Fruit fly (Drosophila melanogaster) Kc167 (cell line): Measurements from ENCODE around the gene P5cr.

Source experiments
- Myc ChIP-seq: fragments of >200 bp; optimal IDR thresholded peaks from 2 replicates; lab custom pipeline; 2017; ENCODE audit warnings: missing external identifiers
- Sin3A ChIP-seq: fragments of >200 bp; optimal IDR thresholded peaks from 2 replicates; lab custom pipeline; 2018; ENCODE audit warnings: missing external identifiers
- h ChIP-seq: fragments of >200 bp; optimal IDR thresholded peaks from 3 replicates; lab custom pipeline; 2018; ENCODE audit warnings: missing external identifiers
- insv ChIP-seq: fragments of >200 bp; optimal IDR thresholded peaks from 3 replicates; lab custom pipeline; 2018; ENCODE audit warnings: missing external identifiers
- psq ChIP-seq: fragments of >200 bp; optimal IDR thresholded peaks from 2 replicates; lab custom pipeline; 2017; ENCODE audit warnings: missing external identifiers
- ttk ChIP-seq: sonication (Bioruptor generic); optimal IDR thresholded peaks from 2 replicates; lab custom pipeline; 2017; ENCODE audit warnings: missing external identifiers

The P5cr gene

dm6 chr3R:19054839-19055238 is 26.1 kb downstream of the P5cr start:
- TF ChIP-seq ttk (lab: Kevin White, UChicago) (no peak), insv (lab: Kevin White, UChicago) (no peak), h (no peak)

dm6 chr3R:19056884-19057283 is 28.2 kb downstream of the P5cr start:
- TF ChIP-seq Myc (lab: Kevin White, UChicago) (no peak), psq (lab: Kevin White, UChicago) (no peak), h (no peak), ttk (lab: Kevin White, UChicago) (no peak), Sin3A (no peak), insv (lab: Kevin White, UChicago) (no peak)

DNA sequence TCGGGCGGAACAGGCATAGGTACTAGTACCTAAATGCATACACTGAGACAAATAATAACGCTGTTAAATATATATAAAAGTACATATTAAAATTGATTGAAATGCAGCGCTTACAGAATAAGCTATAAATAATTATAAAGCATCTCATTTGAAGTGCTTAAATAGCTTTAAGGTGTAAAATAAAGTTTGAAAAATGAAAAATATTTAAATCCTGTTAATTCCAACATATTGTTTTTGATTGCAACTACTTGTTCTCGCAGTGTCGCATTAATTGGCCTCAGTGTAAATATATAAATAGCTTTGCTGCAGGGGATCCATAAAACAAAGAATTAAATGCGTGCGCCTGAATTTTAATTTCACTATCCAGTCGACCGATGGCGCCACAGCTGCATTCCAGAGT is 29.7 kb downstream of the P5cr start:
- TF ChIP-seq h = no peak
- no peak for TF ChIP-seq ttk (lab: Kevin White, UChicago)
- no peak for TF ChIP-seq Myc (lab: Kevin White, UChicago)
- no peak for TF ChIP-seq insv (lab: Kevin White, UChicago)
- no peak for TF ChIP-seq Sin3A
- TF ChIP-seq psq (lab: Kevin White, UChicago) = no peak

DNA sequence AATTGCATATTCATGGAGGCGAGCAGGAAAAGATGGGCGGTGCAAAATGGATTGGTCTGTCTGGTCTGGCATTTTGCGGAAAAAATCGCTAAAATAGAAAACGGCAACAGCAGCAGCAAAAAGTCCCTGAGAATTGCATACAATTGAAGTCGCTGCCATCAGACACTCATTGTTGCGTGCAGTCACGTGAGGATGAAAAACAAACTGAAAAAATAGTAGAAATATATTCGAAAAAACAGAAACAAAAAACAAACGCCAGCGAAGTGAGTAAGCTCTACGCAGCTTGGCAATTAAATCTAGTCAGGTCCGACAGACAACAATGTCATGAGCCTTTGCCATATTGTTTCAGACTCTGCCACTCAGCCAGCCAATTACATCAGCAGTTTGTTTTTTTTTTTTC is 30.6 kb downstream of the P5cr start:
- TF ChIP-seq h = no peak
- no peak for TF ChIP-seq psq (lab: Kevin White, UChicago)
- no peak for TF ChIP-seq Myc (lab: Kevin White, UChicago)
- no peak for TF ChIP-seq ttk (lab: Kevin White, UChicago)
- TF ChIP-seq Sin3A = no peak
- TF ChIP-seq insv (lab: Kevin White, UChicago) = no peak

- TF ChIP-seq ttk (lab: Kevin White, UChicago) (no peak), psq (lab: Kevin White, UChicago) (no peak), Myc (lab: Kevin White, UChicago) (no peak), Sin3A (no peak), insv (lab: Kevin White, UChicago) (no peak), h (no peak)
Measured at dm6 chr3R:19060173-19060572, 31.4 kb downstream of the P5cr start.

- TF ChIP-seq h (no peak), Sin3A (no peak), Myc (lab: Kevin White, UChicago) (no peak), insv (lab: Kevin White, UChicago) (no peak), ttk (lab: Kevin White, UChicago) (no peak), psq (lab: Kevin White, UChicago) (no peak)
Measured at dm6 chr3R:19062549-19062948, 33.8 kb downstream of the P5cr start.

dm6 chr3R:19064037-19064664 is 35.4 kb downstream of the P5cr start:
- TF ChIP-seq insv (lab: Kevin White, UChicago) (no peak), Sin3A (no peak), Myc (lab: Kevin White, UChicago) (no peak), ttk (lab: Kevin White, UChicago) (no peak), psq (lab: Kevin White, UChicago) (no peak), h (no peak)

DNA sequence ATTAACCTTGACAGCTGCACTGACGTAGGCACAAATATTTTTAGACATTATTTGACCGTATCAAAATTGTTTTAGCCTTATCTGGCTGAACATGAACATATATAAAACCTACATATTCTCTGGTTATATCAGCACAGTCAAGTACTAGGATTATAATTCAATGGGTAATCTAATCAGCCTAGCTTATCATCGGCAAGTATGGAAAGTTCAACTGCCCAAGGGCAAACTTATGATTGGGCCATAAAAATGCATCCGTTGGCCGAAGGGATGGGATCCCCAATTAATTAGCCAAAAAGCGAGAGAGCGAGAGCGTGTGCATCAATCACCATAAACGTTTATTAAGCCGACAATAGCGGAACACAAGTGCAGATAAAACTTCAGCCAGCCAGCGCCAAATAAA is 36.7 kb downstream of the P5cr start:
- TF ChIP-seq Sin3A (no peak), psq (lab: Kevin White, UChicago) (no peak), Myc (lab: Kevin White, UChicago) (no peak), h (no peak), ttk (lab: Kevin White, UChicago) (no peak), insv (lab: Kevin White, UChicago) (no peak)

- TF ChIP-seq Sin3A (no peak), Myc (lab: Kevin White, UChicago) (no peak), h (no peak), insv (lab: Kevin White, UChicago) (no peak), ttk (lab: Kevin White, UChicago) (no peak), psq (lab: Kevin White, UChicago) (no peak)
Measured at dm6 chr3R:19066965-19067614, 38.4 kb downstream of the P5cr start.

DNA sequence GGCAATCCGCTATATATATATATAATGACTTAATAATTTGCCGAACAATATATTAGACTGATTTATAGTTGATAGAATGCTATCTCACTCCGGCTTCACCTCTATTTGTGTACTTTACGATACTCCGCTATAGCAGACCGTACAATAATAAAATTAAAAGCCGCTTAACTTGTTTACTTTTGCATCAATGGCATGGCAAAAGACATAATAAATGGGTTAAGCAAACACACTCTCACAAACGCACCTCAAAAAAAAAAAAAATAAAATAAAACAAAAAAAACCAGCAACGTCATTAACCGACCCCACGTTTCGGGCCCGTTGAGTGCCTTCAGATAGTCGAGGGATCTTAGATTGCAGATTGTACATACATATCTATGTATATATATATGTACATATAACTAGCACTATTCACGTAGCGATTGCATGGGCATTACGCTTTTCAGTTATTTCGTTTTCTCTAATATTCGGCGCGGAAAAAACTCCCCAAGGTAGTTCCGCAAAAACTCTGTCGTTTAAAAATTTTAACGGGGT is 39.2 kb downstream of the P5cr start:
- TF ChIP-seq ttk (lab: Kevin White, UChicago) (no peak), Myc (lab: Kevin White, UChicago) (no peak), psq (lab: Kevin White, UChicago) (no peak), Sin3A (no peak), h (no peak), insv (lab: Kevin White, UChicago) (no peak)

- TF ChIP-seq Myc (lab: Kevin White, UChicago) (no peak), h (no peak), Sin3A (no peak), ttk (lab: Kevin White, UChicago) (no peak)
Measured at dm6 chr3R:19069740-19070139, 41.0 kb downstream of the P5cr start.

- TF ChIP-seq h (no peak), ttk (lab: Kevin White, UChicago) (no peak), insv (lab: Kevin White, UChicago) (no peak), psq (lab: Kevin White, UChicago) (no peak), Myc (lab: Kevin White, UChicago) (no peak), Sin3A (no peak)
Measured at dm6 chr3R:19070222-19070949, 41.7 kb downstream of the P5cr start.
